Fruit fly (Drosophila melanogaster) whole organism, wandering third instar larva: Measurements from ENCODE around the gene Atg4a.

Source experiments
- Abd-B ChIP-seq: fragments of >200 bp; optimal IDR thresholded peaks from 2 replicates; lab custom pipeline; 2017; ENCODE audit warnings: missing biosample characterization, missing genetic modification characterization
- CG9705 ChIP-seq: fragments of 200-800 bp; sonication (Bioruptor generic); optimal IDR thresholded peaks from 2 replicates; lab custom pipeline; 2018; ENCODE audit warnings: missing biosample characterization, mild to moderate bottlenecking, missing genetic modification characterization
- CrebA ChIP-seq: fragments of 200-800 bp; sonication (Bioruptor generic); optimal IDR thresholded peaks from 2 replicates; lab custom pipeline; 2016; ENCODE audit warnings: missing biosample characterization, mild to moderate bottlenecking, missing genetic modification characterization, borderline replicate concordance
- Dfd ChIP-seq: fragments of >200 bp; optimal IDR thresholded peaks from 2 replicates; lab custom pipeline; 2017; ENCODE audit warnings: missing biosample characterization, missing genetic modification characterization
- Dif ChIP-seq: fragments of 200-275, 200-300 bp; sonication (Bioruptor generic); optimal IDR thresholded peaks from 2 replicates; lab custom pipeline; 2018; ENCODE audit warnings: missing biosample characterization, missing genetic modification characterization; ENCODE audit not compliant: partially characterized antibody
- GATAd ChIP-seq: sonication (Bioruptor generic); optimal IDR thresholded peaks from 2 replicates; lab custom pipeline; 2016; ENCODE audit warnings: missing biosample characterization, missing genetic modification characterization
- HLH106 ChIP-seq: fragments of 200-800 bp; optimal IDR thresholded peaks from 3 replicates; lab custom pipeline; 2019; ENCODE audit warnings: missing biosample characterization, mild to moderate bottlenecking, missing genetic modification characterization, moderate library complexity
- Hnf4 ChIP-seq: fragments of 200-800 bp; sonication (Bioruptor generic); optimal IDR thresholded peaks from 2 replicates; lab custom pipeline; 2016; ENCODE audit warnings: missing biosample characterization, mild to moderate bottlenecking, missing genetic modification characterization
- Hr78 ChIP-seq: fragments of >200 bp; optimal IDR thresholded peaks from 2 replicates; lab custom pipeline; 2017; ENCODE audit warnings: missing biosample characterization, missing genetic modification characterization
- Hr83 ChIP-seq: fragments of 200-300 bp; sonication (Bioruptor generic); optimal IDR thresholded peaks from 2 replicates; lab custom pipeline; 2016; ENCODE audit warnings: missing biosample characterization, mild to moderate bottlenecking, missing genetic modification characterization, moderate library complexity; ENCODE audit not compliant: poor library complexity, severe bottlenecking
- Jra ChIP-seq: sonication (Bioruptor generic); optimal IDR thresholded peaks from 2 replicates; lab custom pipeline; 2016; ENCODE audit warnings: missing biosample characterization, missing genetic modification characterization
- Mio ChIP-seq: sonication (Bioruptor generic); optimal IDR thresholded peaks from 2 replicates; lab custom pipeline; 2016; ENCODE audit warnings: missing biosample characterization, missing genetic modification characterization
- Myc ChIP-seq: fragments of >200 bp; optimal IDR thresholded peaks from 2 replicates; lab custom pipeline; 2017
- Rel ChIP-seq, 2 experiments: fragments of 200-800 bp; sonication (Bioruptor generic) in 1 of 2; optimal IDR thresholded peaks; 2 replicates in 1 of 2; 3 replicates in 1 of 2; lab custom pipeline; 2016 to 2019; ENCODE audit warnings: mild to moderate bottlenecking in 2 of 2, missing biosample characterization in 2 of 2, missing genetic modification characterization in 2 of 2, moderate library complexity in 1 of 2
- Sp1 ChIP-seq: fragments of 200-800 bp; sonication (Bioruptor generic); optimal IDR thresholded peaks from 3 replicates; lab custom pipeline; 2019; ENCODE audit warnings: missing biosample characterization, mild to moderate bottlenecking, missing genetic modification characterization, moderate library complexity
- br ChIP-seq: fragments of 200-800 bp; sonication (Bioruptor generic); optimal IDR thresholded peaks from 2 replicates; lab custom pipeline; 2016; ENCODE audit warnings: missing biosample characterization, missing genetic modification characterization
- brk ChIP-seq: fragments of 200-800 bp; sonication (Bioruptor generic); optimal IDR thresholded peaks from 2 replicates; lab custom pipeline; 2016; ENCODE audit warnings: missing biosample characterization, mild to moderate bottlenecking, missing genetic modification characterization
- dmrt93B ChIP-seq: fragments of 200-800 bp; sonication (Bioruptor generic); optimal IDR thresholded peaks from 2 replicates; lab custom pipeline; 2018; ENCODE audit warnings: missing biosample characterization, mild to moderate bottlenecking, missing genetic modification characterization
- dsf ChIP-seq: sonication (Bioruptor generic); optimal IDR thresholded peaks from 2 replicates; lab custom pipeline; 2016; ENCODE audit warnings: missing biosample characterization, missing genetic modification characterization, borderline replicate concordance
- ey ChIP-seq: fragments of 200-800 bp; sonication (Bioruptor generic); optimal IDR thresholded peaks from 2 replicates; lab custom pipeline; 2016; ENCODE audit warnings: missing biosample characterization, missing genetic modification characterization
- fru ChIP-seq: fragments of 200-800 bp; sonication (Bioruptor generic); optimal IDR thresholded peaks from 3 replicates; lab custom pipeline; 2016; ENCODE audit warnings: missing biosample characterization, mild to moderate bottlenecking, missing genetic modification characterization
- h ChIP-seq: fragments of 200-800 bp; sonication (Bioruptor generic); optimal IDR thresholded peaks from 3 replicates; lab custom pipeline; 2016; ENCODE audit warnings: missing biosample characterization, mild to moderate bottlenecking, missing genetic modification characterization
- lola ChIP-seq: fragments of >200 bp; optimal IDR thresholded peaks from 2 replicates; lab custom pipeline; 2017; ENCODE audit warnings: missing biosample characterization, missing genetic modification characterization
- pan ChIP-seq: fragments of >200 bp; optimal IDR thresholded peaks from 2 replicates; lab custom pipeline; 2017
- psq ChIP-seq: fragments of 200-800 bp; sonication (Bioruptor generic); optimal IDR thresholded peaks from 3 replicates; lab custom pipeline; 2017; ENCODE audit warnings: missing biosample characterization, mild to moderate bottlenecking, missing genetic modification characterization, moderate library complexity
- rgr ChIP-seq: fragments of 200-800 bp; sonication (Bioruptor generic); optimal IDR thresholded peaks from 3 replicates; lab custom pipeline; 2016; ENCODE audit warnings: missing biosample characterization, mild to moderate bottlenecking, missing genetic modification characterization
- sage ChIP-seq: fragments of 200-800 bp; sonication (Bioruptor generic); optimal IDR thresholded peaks from 2 replicates; lab custom pipeline; 2016; ENCODE audit warnings: missing biosample characterization, mild to moderate bottlenecking, missing genetic modification characterization
- sv ChIP-seq: fragments of 200-800 bp; sonication (Bioruptor generic); optimal IDR thresholded peaks from 3 replicates; lab custom pipeline; 2016; ENCODE audit warnings: missing biosample characterization, missing genetic modification characterization
- tai ChIP-seq: sonication (Bioruptor generic); optimal IDR thresholded peaks from 2 replicates; lab custom pipeline; 2016; ENCODE audit warnings: missing biosample characterization, missing genetic modification characterization
- woc ChIP-seq: sonication (Bioruptor generic); optimal IDR thresholded peaks from 2 replicates; lab custom pipeline; 2016; ENCODE audit warnings: missing biosample characterization, mild to moderate bottlenecking, missing genetic modification characterization

Atg4a gene

dm6 chr2L:1122711-1122960, 41.9 kb downstream of the Atg4a start:
- TF ChIP-seq Hr78 (GFP tag; lab: Kevin White, UChicago) (no peak), Rel (GFP tag; optimal IDR thresholded peaks at IDR 0.05; lab: Kevin White, UChicago) (no peak), Rel (tag; optimal IDR thresholded peaks at IDR 0.05; lab: Kevin White, UChicago) (peak; percentile 75), rgr (GFP tag; lab: Kevin White, UChicago) (no peak), dsf (GFP tag; lab: Kevin White, UChicago) (no peak), brk (GFP tag; lab: Kevin White, UChicago) (no peak), dmrt93B (GFP tag; lab: Kevin White, UChicago) (no peak)

DNA sequence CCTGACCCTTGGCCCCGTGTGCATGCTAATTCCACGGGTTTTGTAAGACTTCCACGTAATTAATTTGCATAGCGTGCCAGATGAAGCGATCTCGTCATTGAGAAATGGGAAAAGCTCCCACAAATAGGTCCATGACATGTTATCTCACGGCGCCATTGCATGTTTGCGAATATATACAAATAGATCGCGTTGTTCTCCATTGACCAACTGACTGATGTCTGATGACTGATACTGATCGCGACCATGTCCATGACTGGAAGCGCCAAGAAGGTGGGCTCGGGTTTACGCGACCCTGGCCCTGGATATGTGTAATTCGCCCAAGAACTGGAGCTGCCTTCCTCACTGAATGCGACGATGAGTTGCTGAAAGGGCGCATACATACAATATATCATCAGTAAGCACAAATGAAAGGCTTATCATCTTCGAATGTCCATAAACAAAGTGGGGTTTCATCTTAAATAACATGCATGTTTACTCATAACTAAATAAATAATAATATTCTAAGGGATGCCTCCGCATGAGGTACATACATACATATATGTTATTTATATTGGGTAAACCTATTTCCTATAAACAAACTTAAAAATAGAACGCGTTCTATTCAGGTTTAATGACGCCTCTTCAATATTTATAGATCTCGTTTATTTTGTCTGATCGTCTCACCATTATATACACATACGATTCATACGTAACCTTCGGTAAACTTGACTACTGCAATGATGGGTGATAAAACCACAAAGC, 42.5 kb downstream of the Atg4a start:
- TF ChIP-seq Hr83 = no peak
- TF ChIP-seq fru (GFP tag; lab: Kevin White, UChicago) = no peak
- TF ChIP-seq dsf (GFP tag; lab: Kevin White, UChicago) = no peak
- no peak for TF ChIP-seq woc (GFP tag; lab: Kevin White, UChicago)
- no peak for TF ChIP-seq Hr78 (GFP tag; lab: Kevin White, UChicago)
- no peak for TF ChIP-seq CG9705 (GFP tag; lab: Kevin White, UChicago)
- no peak for TF ChIP-seq Myc (lab: Kevin White, UChicago)
- no peak for TF ChIP-seq dmrt93B (GFP tag; lab: Kevin White, UChicago)
- TF ChIP-seq lola (GFP tag; lab: Kevin White, UChicago) = no peak
- no peak for TF ChIP-seq tai (GFP tag; lab: Kevin White, UChicago)
- TF ChIP-seq CrebA (GFP tag; lab: Kevin White, UChicago) = no peak
- no peak for TF ChIP-seq br (GFP tag; lab: Kevin White, UChicago)
- TF ChIP-seq GATAd (GFP tag; lab: Kevin White, UChicago) = no peak
- TF ChIP-seq rgr (GFP tag; lab: Kevin White, UChicago) = no peak
- TF ChIP-seq h (GFP tag; lab: Kevin White, UChicago) = no peak
- TF ChIP-seq Abd-B (GFP tag; lab: Kevin White, UChicago) = no peak
- TF ChIP-seq sage = no peak
- no peak for TF ChIP-seq Jra (GFP tag; lab: Kevin White, UChicago)

- TF ChIP-seq Dif (GFP tag; lab: Kevin White, UChicago) = no peak
- TF ChIP-seq psq (GFP tag; lab: Kevin White, UChicago) = no peak
- no peak for TF ChIP-seq lola (GFP tag; lab: Kevin White, UChicago)
- no peak for TF ChIP-seq ey
- no peak for TF ChIP-seq dmrt93B (GFP tag; lab: Kevin White, UChicago)
Observed at dm6 chr2L:1124265-1124664, 43.6 kb downstream of the Atg4a start.

DNA sequence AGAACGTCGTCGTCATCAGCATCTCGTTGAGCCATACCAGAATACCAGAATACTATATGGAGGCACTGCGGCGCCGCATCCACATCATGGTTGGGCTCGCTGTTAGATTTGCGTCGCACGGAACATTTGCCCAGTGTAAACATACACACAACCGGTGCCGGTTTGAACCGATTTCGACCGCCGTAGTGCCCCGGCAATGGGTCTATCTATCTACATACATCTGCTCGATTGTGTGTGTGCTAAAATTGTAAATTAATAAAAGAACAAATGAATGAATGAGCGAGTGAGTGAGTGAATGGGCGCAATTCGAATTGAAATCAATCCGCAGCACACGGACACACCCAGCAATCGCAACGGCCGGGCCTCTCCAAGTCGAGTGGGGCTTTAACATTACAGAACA, 44.7 kb downstream of the Atg4a start:
- TF ChIP-seq Rel (GFP tag; optimal IDR thresholded peaks at IDR 0.05; lab: Kevin White, UChicago) = no peak
- peak; percentile 24 for TF ChIP-seq Rel (tag; optimal IDR thresholded peaks at IDR 0.05; lab: Kevin White, UChicago)
- TF ChIP-seq ey = no peak
- TF ChIP-seq, all 38 proteins: peak for 1

DNA sequence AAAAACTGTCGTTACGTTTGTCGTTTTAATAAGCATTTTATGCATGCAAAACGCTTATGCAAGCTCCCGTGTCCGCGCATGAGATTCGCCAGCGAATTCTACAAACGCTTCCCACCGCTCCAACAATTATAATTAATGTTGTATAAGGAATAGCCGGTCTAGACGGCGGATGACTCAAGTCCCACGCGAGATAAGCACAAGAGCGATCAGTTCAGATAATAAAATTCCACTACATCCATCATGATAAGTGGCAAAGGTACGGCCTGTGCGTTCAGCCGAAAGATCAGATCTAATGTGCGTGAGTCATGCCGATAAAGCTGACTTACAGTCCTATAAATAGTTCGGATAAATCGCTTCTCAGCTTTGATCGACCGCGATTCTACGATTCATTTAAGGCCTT, 45.8 kb downstream of the Atg4a start:
- TF ChIP-seq Mio (GFP tag; lab: Kevin White, UChicago) (no peak), CrebA (GFP tag; lab: Kevin White, UChicago) (no peak), sv (GFP tag; lab: Kevin White, UChicago) (no peak), Dfd (GFP tag; lab: Kevin White, UChicago) (no peak), GATAd (GFP tag; lab: Kevin White, UChicago) (no peak), psq (GFP tag; lab: Kevin White, UChicago) (no peak), rgr (GFP tag; lab: Kevin White, UChicago) (no peak), br (GFP tag; lab: Kevin White, UChicago) (no peak), Jra (GFP tag; lab: Kevin White, UChicago) (no peak), HLH106 (tag; lab: Kevin White, UChicago) (no peak), pan (lab: Kevin White, UChicago) (no peak), Hr78 (GFP tag; lab: Kevin White, UChicago) (no peak), Sp1 (GFP tag; lab: Kevin White, UChicago) (no peak), Hnf4 (GFP tag; lab: Kevin White, UChicago) (no peak)
